Fruit fly (Drosophila melanogaster) whole organism, prepupa: ENCODE measurements around the gene CG34367.

Source experiments
- CG11762 ChIP-seq: fragments of 200-800 bp; sonication (Bioruptor generic); optimal IDR thresholded peaks from 3 replicates; lab custom pipeline; 2016; ENCODE audit warnings: missing biosample characterization, missing genetic modification characterization; ENCODE audit not compliant: insufficient read depth
- CG11902 ChIP-seq: fragments of 200-800 bp; sonication (Bioruptor generic); optimal IDR thresholded peaks from 3 replicates; lab custom pipeline; 2016; ENCODE audit warnings: missing biosample characterization, missing genetic modification characterization
- CG15336 ChIP-seq: fragments of 200-800 bp; sonication (Bioruptor generic); IDR thresholded peaks from 2 replicates; pipeline ENCODE4 v1.3.6; 2022; ENCODE audit warnings: missing biosample characterization, missing genetic modification characterization
- Eip78C ChIP-seq: fragments of 200-800 bp; sonication (Bioruptor generic); peaks from one replicate; lab custom pipeline; 2016; ENCODE audit warnings: missing biosample characterization, missing genetic modification characterization
- Hr4 ChIP-seq: fragments of 200-800 bp; sonication (Bioruptor generic); optimal IDR thresholded peaks from 3 replicates; lab custom pipeline; 2016; ENCODE audit warnings: missing biosample characterization, missing genetic modification characterization
- Met ChIP-seq: fragments of 200-800 bp; sonication (Bioruptor generic); optimal IDR thresholded peaks from 3 replicates; lab custom pipeline; 2016; ENCODE audit warnings: missing biosample characterization, missing genetic modification characterization
- fkh ChIP-seq: fragments of 200-800 bp; sonication (Bioruptor generic); optimal IDR thresholded peaks from 3 replicates; lab custom pipeline; 2017; ENCODE audit warnings: missing biosample characterization, mild to moderate bottlenecking, missing genetic modification characterization, moderate library complexity
- net ChIP-seq: fragments of 200-800 bp; sonication (Bioruptor generic); optimal IDR thresholded peaks from 3 replicates; lab custom pipeline; 2016; ENCODE audit warnings: missing biosample characterization, missing genetic modification characterization

CG34367 gene

DNA sequence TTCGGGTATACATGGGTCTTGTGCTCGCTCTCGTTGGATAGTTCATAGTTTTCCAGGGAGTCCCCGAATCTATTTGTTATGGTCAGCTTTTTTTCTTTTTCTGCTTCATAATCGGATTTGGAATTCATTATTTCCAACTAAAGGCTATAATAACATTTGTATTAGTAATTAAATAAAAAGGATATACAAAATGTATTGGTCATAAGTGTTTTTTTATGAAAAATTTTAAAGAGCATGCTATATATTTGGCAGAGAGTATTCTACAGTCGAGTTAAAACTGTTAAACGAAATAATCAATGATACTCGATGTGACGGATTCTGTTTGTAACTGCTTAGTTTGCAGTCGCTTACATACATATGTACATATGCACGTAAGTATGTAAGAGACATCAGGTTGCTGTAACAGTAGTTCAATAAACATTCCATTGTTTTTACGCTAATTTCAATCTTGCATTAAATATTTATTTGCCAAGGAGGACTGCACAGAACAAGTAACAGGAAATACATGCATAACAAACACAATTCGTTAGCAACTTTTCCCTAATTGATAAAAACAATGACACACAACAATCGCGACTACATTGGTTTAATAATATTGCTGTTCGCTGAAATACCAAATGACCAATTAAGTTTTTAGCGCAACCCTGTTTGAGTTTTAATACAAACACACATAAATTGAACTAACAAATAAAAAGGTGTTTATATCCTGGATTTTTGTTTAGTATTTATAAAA, 54.5 kb downstream of the CG34367 start (continued):
- no peak for TF ChIP-seq CG11762
- no peak for TF ChIP-seq CG11902 (GFP tag; lab: Kevin White, UChicago)
- TF ChIP-seq Eip78C (GFP tag; lab: Kevin White, UChicago): peak; percentile 78
- TF ChIP-seq net (GFP tag; lab: Kevin White, UChicago): no peak
- peak; percentile 39 for TF ChIP-seq Hr4
- TF ChIP-seq Met (GFP tag; lab: Kevin White, UChicago): peak; percentile 36

DNA sequence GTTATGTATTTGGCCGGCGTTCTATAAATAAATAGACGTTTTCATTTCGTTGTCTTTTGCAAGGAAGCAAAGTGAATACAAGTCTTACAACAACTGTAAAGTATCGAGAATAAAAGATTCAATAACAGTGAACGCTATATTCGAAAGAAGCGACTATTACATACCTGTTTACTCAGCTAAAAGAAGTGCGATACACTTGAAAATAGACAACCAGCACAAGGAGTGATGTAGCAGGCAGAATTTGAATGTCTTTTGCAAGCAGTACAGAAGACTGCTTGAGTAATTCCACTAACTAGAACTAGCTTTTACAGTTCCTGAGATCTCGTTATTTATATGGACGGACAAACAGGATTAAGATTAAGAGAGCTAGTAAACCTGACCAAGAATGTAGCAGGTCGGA, 55.4 kb downstream of the CG34367 start:
- TF ChIP-seq fkh (GFP tag; lab: Kevin White, UChicago): peak; percentile 91
- no peak for TF ChIP-seq CG15336
- TF ChIP-seq, all 60 proteins: peak for 1
